Worm (Caenorhabditis elegans) whole organism, late embryonic: ENCODE data around the gene gst-1.

Experiments used
- C08G9.2 ChIP-seq: sonication (generic microtip); optimal IDR thresholded peaks from 2 replicates; lab custom pipeline; 2016; ENCODE audit warnings: mild to moderate bottlenecking, missing genetic modification characterization, moderate library complexity, missing compliant biosample characterization
- C38D4.7 ChIP-seq: fragments of 200-800 bp; sonication (Bioruptor generic); optimal IDR thresholded peaks from 2 replicates; lab custom pipeline; 2018; ENCODE audit warnings: mild to moderate bottlenecking, missing genetic modification characterization, moderate library complexity, missing compliant biosample characterization
- F13H6.1 ChIP-seq: sonication (generic microtip); optimal IDR thresholded peaks from 2 replicates; lab custom pipeline; 2016; ENCODE audit warnings: missing genetic modification characterization, missing compliant biosample characterization
- K02D7.2 ChIP-seq: sonication (generic microtip); optimal IDR thresholded peaks from 2 replicates; lab custom pipeline; 2017; ENCODE audit warnings: mild to moderate bottlenecking, missing genetic modification characterization, missing compliant biosample characterization
- T23F11.4 ChIP-seq: fragments of 200-800 bp; sonication (Bioruptor generic); optimal IDR thresholded peaks from 2 replicates; lab custom pipeline; 2018; ENCODE audit warnings: mild to moderate bottlenecking, missing genetic modification characterization, missing compliant biosample characterization
- Y22D7AL.16 ChIP-seq: sonication (generic microtip); optimal IDR thresholded peaks from 2 replicates; lab custom pipeline; 2016; ENCODE audit warnings: missing genetic modification characterization, missing compliant biosample characterization
- ahr-1 ChIP-seq: sonication (generic microtip); optimal IDR thresholded peaks from 2 replicates; lab custom pipeline; 2016; ENCODE audit warnings: missing genetic modification characterization, missing compliant biosample characterization
- ceh-18 ChIP-seq: sonication (generic microtip); optimal IDR thresholded peaks from 2 replicates; lab custom pipeline; 2016; ENCODE audit warnings: missing genetic modification characterization, missing compliant biosample characterization
- ceh-19 ChIP-seq: fragments of 200-800 bp; sonication (Bioruptor generic); optimal IDR thresholded peaks from 2 replicates; lab custom pipeline; 2018; ENCODE audit warnings: mild to moderate bottlenecking, missing genetic modification characterization, missing compliant biosample characterization
- ceh-22 ChIP-seq: sonication (generic microtip); optimal IDR thresholded peaks from 2 replicates; lab custom pipeline; 2017; ENCODE audit warnings: missing biosample characterization, missing genetic modification characterization
- ceh-30 ChIP-seq: fragments of 150-350 bp; optimal IDR thresholded peaks from 2 replicates; lab custom pipeline; 2014; ENCODE audit warnings: missing biosample characterization, missing genetic modification characterization
- ceh-31 ChIP-seq: sonication (generic microtip); optimal IDR thresholded peaks from 2 replicates; lab custom pipeline; 2016; ENCODE audit warnings: missing genetic modification characterization, missing compliant biosample characterization
- ceh-6 ChIP-seq: fragments of 200-800 bp; sonication (Bioruptor generic); optimal IDR thresholded peaks from 2 replicates; lab custom pipeline; 2018; ENCODE audit warnings: mild to moderate bottlenecking, missing genetic modification characterization, missing compliant biosample characterization
- ceh-9 ChIP-seq: sonication (generic microtip); optimal IDR thresholded peaks from 2 replicates; lab custom pipeline; 2016; ENCODE audit warnings: mild to moderate bottlenecking, missing genetic modification characterization, inconsistent platforms, missing compliant biosample characterization
- elt-2 ChIP-seq: sonication (generic microtip); optimal IDR thresholded peaks from 2 replicates; lab custom pipeline; 2016; ENCODE audit warnings: missing genetic modification reagents, missing genetic modification characterization, missing compliant biosample characterization
- elt-4 ChIP-seq: sonication (generic microtip); optimal IDR thresholded peaks from 2 replicates; lab custom pipeline; 2016; ENCODE audit warnings: missing genetic modification characterization, missing compliant biosample characterization
- fax-1 ChIP-seq: sonication (generic microtip); optimal IDR thresholded peaks from 2 replicates; lab custom pipeline; 2016; ENCODE audit warnings: missing genotype, missing genetic modification characterization, missing compliant biosample characterization
- fkh-10 ChIP-seq: fragments of 150-350 bp; optimal IDR thresholded peaks from 2 replicates; lab custom pipeline; 2014; ENCODE audit warnings: missing biosample characterization, missing genetic modification reagents, missing genetic modification characterization
- fkh-6 ChIP-seq: sonication (generic microtip); optimal IDR thresholded peaks from 2 replicates; lab custom pipeline; 2016; ENCODE audit warnings: missing genetic modification characterization, missing compliant biosample characterization
- gmeb-2 ChIP-seq: sonication (generic microtip); optimal IDR thresholded peaks from 2 replicates; lab custom pipeline; 2016; ENCODE audit warnings: missing genetic modification characterization, inconsistent platforms, missing compliant biosample characterization
- lin-11 ChIP-seq: fragments of 200-800 bp; sonication (Bioruptor generic); optimal IDR thresholded peaks from 2 replicates; lab custom pipeline; 2018; ENCODE audit warnings: mild to moderate bottlenecking, missing genetic modification characterization, missing compliant biosample characterization
- madf-2 ChIP-seq: sonication (generic microtip); optimal IDR thresholded peaks from 2 replicates; lab custom pipeline; 2017; ENCODE audit warnings: missing genetic modification characterization, missing compliant biosample characterization
- mec-3 ChIP-seq: sonication (generic microtip); optimal IDR thresholded peaks from 2 replicates; lab custom pipeline; 2016; ENCODE audit warnings: borderline replicate concordance, missing genetic modification characterization, missing compliant biosample characterization
- nfya-1 ChIP-seq: sonication (generic microtip); optimal IDR thresholded peaks from 2 replicates; lab custom pipeline; 2017; ENCODE audit warnings: missing genetic modification characterization, mild to moderate bottlenecking, missing compliant biosample characterization, antibody characterized with exemption, moderate library complexity
- pat-9 ChIP-seq: fragments of 200-800 bp; sonication (Bioruptor generic); optimal IDR thresholded peaks from 2 replicates; lab custom pipeline; 2018; ENCODE audit warnings: mild to moderate bottlenecking, missing genetic modification characterization, moderate library complexity, missing compliant biosample characterization
- pha-4 ChIP-seq: fragments of 150-350 bp; optimal IDR thresholded peaks from 2 replicates; lab custom pipeline; 2018; ENCODE audit warnings: missing biosample characterization, missing genetic modification reagents, missing genetic modification characterization
- pqm-1 ChIP-seq: sonication (generic microtip); optimal IDR thresholded peaks from 2 replicates; lab custom pipeline; 2016; ENCODE audit warnings: missing genetic modification characterization, missing compliant biosample characterization
- pros-1 ChIP-seq: fragments of 150-350 bp; optimal IDR thresholded peaks from 2 replicates; lab custom pipeline; 2014; ENCODE audit warnings: missing biosample characterization, missing genetic modification reagents, missing genetic modification characterization
- ref-2 ChIP-seq: sonication (generic microtip); optimal IDR thresholded peaks from 2 replicates; lab custom pipeline; 2016; ENCODE audit warnings: missing genetic modification characterization, missing compliant biosample characterization
- ttx-3 ChIP-seq: sonication (generic microtip); optimal IDR thresholded peaks from 2 replicates; lab custom pipeline; 2016; ENCODE audit warnings: missing genetic modification reagents, missing genetic modification characterization, missing compliant biosample characterization
- unc-42 ChIP-seq: sonication (generic microtip); optimal IDR thresholded peaks from 2 replicates; lab custom pipeline; 2016; ENCODE audit warnings: missing genotype, missing genetic modification characterization, missing compliant biosample characterization
- unc-86 ChIP-seq: sonication (generic microtip); optimal IDR thresholded peaks from 2 replicates; lab custom pipeline; 2016; ENCODE audit warnings: missing genetic modification characterization, missing compliant biosample characterization
- ztf-16 ChIP-seq: sonication (generic microtip); optimal IDR thresholded peaks from 2 replicates; lab custom pipeline; 2017; ENCODE audit warnings: missing genetic modification characterization, missing compliant biosample characterization

gst-1 gene

DNA sequence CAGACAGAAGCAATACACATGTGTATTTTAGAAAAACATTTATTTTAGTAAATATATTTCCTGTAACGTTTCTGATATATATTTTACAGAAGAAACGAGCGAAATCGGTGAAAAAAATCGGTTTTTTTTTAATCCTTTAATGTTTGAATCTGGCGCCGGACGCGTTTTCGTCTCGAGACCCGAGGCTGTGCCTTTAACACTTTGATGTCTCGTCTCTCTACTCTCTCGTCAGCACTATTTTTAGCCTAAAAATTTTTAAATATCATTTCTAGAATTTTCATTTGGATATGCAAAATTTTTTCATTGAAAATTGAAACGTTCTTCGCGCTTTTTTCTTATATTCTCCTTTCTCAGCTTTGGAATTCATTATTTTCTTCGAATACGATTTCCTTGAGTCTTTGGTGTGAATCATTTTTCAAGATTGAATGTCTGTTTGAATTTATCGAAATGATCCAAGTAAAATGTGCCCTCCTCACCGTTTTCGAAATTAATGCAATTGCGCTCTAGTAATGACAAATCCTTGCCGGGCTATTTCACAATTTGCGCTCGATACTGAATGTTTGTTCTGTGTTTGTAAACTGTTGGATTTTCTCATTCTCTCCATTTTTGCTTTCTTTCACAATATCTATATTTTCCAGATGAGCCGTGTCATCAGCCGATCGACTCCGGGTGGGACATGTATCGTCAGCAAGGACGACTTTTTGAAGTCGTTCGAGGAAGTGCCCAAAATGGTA, 4.5 kb upstream of the gst-1 start, which contains the start of gene cls-2:
cls-2 (plus strand) TSS at position 635 of the 734 bp plus-strand sequence.
- TF ChIP-seq unc-42 (tag; lab: Kevin White, UChicago) (peak; percentile 8), Y22D7AL.16 (no peak), C38D4.7 (GFP tag; lab: Kevin White, UChicago) (no peak), fax-1 (tag; lab: Kevin White, UChicago) (no peak), C08G9.2 (tag; lab: Kevin White, UChicago) (no peak), elt-4 (no peak), ceh-9 (tag; lab: Kevin White, UChicago) (no peak)
- TF ChIP-seq, all 69 proteins: peak for 1

DNA sequence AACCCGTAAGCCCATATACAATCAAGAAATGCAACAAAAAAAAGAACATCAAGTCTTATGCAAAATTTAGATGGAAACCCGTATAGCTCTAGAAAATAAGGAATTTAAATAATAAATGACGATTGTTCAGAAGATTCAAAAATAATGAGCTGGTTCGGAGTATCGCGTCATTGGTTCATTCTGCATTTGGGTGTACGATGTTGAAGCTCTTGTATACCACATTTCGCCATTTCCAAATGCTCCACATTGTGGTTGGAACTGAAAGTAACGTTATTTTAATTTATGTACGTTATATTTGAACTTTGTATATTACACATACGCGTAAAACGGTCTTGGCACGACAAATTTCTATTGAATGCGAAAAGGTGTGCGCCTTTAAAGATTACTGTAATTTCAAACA, 1.1 kb downstream of the gst-1 start:
- TF ChIP-seq C38D4.7 (GFP tag; lab: Kevin White, UChicago) (no peak), pros-1 (no peak), unc-86 (no peak), nfya-1 (tag; lab: Kevin White, UChicago) (no peak), ceh-31 (tag; lab: Kevin White, UChicago) (no peak), pat-9 (tag; lab: Kevin White, UChicago) (no peak), K02D7.2 (no peak), ceh-6 (GFP tag; lab: Kevin White, UChicago) (no peak)

DNA sequence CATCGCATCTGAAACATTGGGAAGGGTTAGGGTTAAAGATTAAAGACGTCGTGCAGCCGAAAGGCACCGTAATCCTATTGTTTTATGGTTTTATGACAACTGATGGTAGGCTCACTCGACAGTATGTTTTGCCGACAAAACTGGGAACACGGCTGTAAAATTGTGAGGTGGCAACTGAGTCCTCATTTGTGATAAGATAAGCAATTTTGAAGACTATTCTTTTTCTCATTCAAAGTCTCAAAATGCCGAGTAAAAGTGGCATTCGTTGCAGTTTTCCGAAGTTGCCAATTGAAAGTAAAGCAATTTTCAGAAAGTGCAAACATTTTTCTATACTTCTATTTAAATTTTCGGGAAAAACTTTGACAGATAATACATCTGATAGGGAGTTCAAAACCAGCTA, 10.6 kb downstream of the gst-1 start:
- TF ChIP-seq ceh-30 (tag; lab: Kevin White, UChicago) (no peak), fkh-6 (tag; lab: Kevin White, UChicago) (no peak), unc-42 (tag; lab: Kevin White, UChicago) (no peak), madf-2 (tag; lab: Kevin White, UChicago) (no peak), fkh-10 (no peak), ceh-18 (no peak), K02D7.2 (no peak), ahr-1 (no peak), gmeb-2 (tag; lab: Kevin White, UChicago) (no peak), ztf-16 (no peak), mec-3 (tag; lab: Kevin White, UChicago) (no peak), pat-9 (tag; lab: Kevin White, UChicago) (no peak), T23F11.4 (GFP tag; lab: Kevin White, UChicago) (no peak), elt-2 (tag; lab: Kevin White, UChicago) (no peak)

DNA sequence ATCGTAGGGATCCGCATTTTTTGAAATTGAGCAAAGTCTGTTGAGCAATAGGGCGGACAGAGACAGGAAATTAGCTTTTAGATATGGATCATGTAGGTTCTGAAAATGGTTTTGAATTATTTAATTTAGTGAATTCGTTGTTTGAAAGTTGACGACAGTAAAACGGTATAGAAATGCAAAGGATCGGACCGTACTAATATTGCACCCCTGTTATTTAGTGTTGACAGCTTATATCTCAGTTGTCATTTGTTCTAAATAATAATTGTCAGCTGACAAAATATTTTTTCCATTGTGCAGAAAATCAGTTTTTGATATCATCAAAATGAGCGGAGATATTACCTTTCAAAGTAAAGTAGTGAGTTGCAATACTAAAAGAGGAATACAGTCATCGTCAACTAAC, 12.2 kb downstream of the gst-1 start, which contains the start of gene lin-12:
lin-12 (minus strand) TSS at position 101 of the 400 bp plus-strand sequence.
- TF ChIP-seq ref-2 (tag; lab: Kevin White, UChicago) (no peak), pqm-1 (tag; lab: Kevin White, UChicago) (no peak), ceh-22 (tag; lab: Kevin White, UChicago) (no peak), ztf-16 (no peak), fkh-10 (no peak), F13H6.1 (tag; lab: Kevin White, UChicago) (no peak), pros-1 (no peak), ttx-3 (tag; lab: Kevin White, UChicago) (no peak), lin-11 (tag; lab: Kevin White, UChicago) (no peak), pha-4 (tag; lab: Kevin White, UChicago) (no peak), elt-2 (tag; lab: Kevin White, UChicago) (no peak), ceh-19 (GFP tag; lab: Kevin White, UChicago) (no peak)

DNA sequence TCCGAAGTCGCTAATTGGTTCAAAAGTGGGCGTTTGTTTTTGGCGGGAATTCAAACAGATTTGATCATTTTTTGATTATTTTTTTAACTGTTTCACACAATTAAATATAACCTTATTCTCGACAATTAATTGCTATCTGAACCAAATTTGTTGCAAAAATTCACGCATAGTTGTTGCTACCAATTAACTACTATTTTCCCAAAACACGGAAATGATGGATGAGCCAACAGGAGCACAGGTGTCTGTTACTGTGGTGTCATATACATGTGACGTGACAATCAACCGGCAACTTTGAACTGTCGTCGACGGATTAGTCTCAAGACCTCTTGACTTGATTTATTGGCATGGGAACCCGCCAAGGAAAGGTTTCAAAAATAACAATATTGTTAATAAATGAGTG, 13.6 kb downstream of the gst-1 start:
- no peak for TF ChIP-seq C08G9.2 (tag; lab: Kevin White, UChicago)
- no peak for TF ChIP-seq ceh-19 (GFP tag; lab: Kevin White, UChicago)
- TF ChIP-seq, all 69 proteins: peak for 0
